Worm (Caenorhabditis elegans) whole organism, L1 larva: ENCODE measurements around the gene D1022.4.

ENCODE experiments used
- C04F5.9 ChIP-seq: sonication (generic microtip); optimal IDR thresholded peaks from 2 replicates; lab custom pipeline; 2016; ENCODE audit warnings: missing genetic modification characterization, missing compliant biosample characterization
- Y116A8C.19 ChIP-seq: sonication (generic microtip); optimal IDR thresholded peaks from 2 replicates; lab custom pipeline; 2016; ENCODE audit warnings: missing compliant biosample characterization, missing genetic modification characterization, borderline replicate concordance
- aha-1 ChIP-seq: fragments of 150-350 bp; optimal IDR thresholded peaks from 2 replicates; lab custom pipeline; 2014; ENCODE audit warnings: missing biosample characterization, missing genetic modification characterization
- aly-2 ChIP-seq: fragments of 150-350 bp; optimal IDR thresholded peaks from 2 replicates; lab custom pipeline; 2014; ENCODE audit warnings: missing biosample characterization, missing genetic modification characterization
- ceh-63 ChIP-seq: fragments of 200-800 bp; sonication (Bioruptor generic); optimal IDR thresholded peaks from 2 replicates; lab custom pipeline; 2018; ENCODE audit warnings: mild to moderate bottlenecking, missing genetic modification characterization, missing compliant biosample characterization
- ceh-8 ChIP-seq: fragments of 200-800 bp; sonication (Bioruptor generic); optimal IDR thresholded peaks from 2 replicates; lab custom pipeline; 2018; ENCODE audit warnings: mild to moderate bottlenecking, missing genetic modification characterization, moderate library complexity, missing compliant biosample characterization
- ceh-82 ChIP-seq, 3 experiments: fragments of 150-350 bp in 1 of 3; sonication (generic microtip) in 2 of 3; optimal IDR thresholded peaks; 2 replicates each; lab custom pipeline; 2014 to 2017; ENCODE audit warnings: missing biosample characterization in 3 of 3, missing genetic modification characterization in 3 of 3
- ceh-88 ChIP-seq: fragments of 200-800 bp; sonication (Bioruptor generic); IDR thresholded peaks from 2 replicates; pipeline ENCODE4 v1.3.6; 2022; ENCODE audit warnings: missing genetic modification characterization, missing compliant biosample characterization
- ces-1 ChIP-seq: fragments of 150-350 bp; optimal IDR thresholded peaks from 2 replicates; lab custom pipeline; 2014; ENCODE audit warnings: missing biosample characterization, missing genetic modification reagents, missing genetic modification characterization
- dpl-1 ChIP-seq, 3 experiments: fragments of 150-350 bp in 2 of 3; sonication (generic microtip) in 1 of 3; optimal IDR thresholded peaks; 2 replicates each; lab custom pipeline; 2014 to 2017; ENCODE audit warnings: missing biosample characterization in 3 of 3, missing genetic modification characterization in 3 of 3, missing genetic modification reagents in 3 of 3
- efl-1 ChIP-seq, 4 experiments: fragments of 150-350 bp; optimal IDR thresholded peaks in 3 of 4; peaks in 1 of 4; 1 replicate in 1 of 4; 2 replicates in 3 of 4; lab custom pipeline; 2014; ENCODE audit warnings: missing biosample characterization in 2 of 4, missing genetic modification characterization in 2 of 4, missing genetic modification reagents in 2 of 4
- efl-3 ChIP-seq: fragments of 200-800 bp; sonication (Bioruptor generic); optimal IDR thresholded peaks from 2 replicates; lab custom pipeline; 2018; ENCODE audit warnings: mild to moderate bottlenecking, missing genetic modification characterization, missing compliant biosample characterization
- elt-2 ChIP-seq: sonication (generic microtip); optimal IDR thresholded peaks from 2 replicates; lab custom pipeline; 2016; ENCODE audit warnings: missing genetic modification characterization, mild to moderate bottlenecking, inconsistent platforms, missing compliant biosample characterization, missing genetic modification reagents
- elt-3 ChIP-seq, 6 experiments: fragments of 150-350 bp in 1 of 6; sonication (generic microtip); optimal IDR thresholded peaks; 2 replicates each; lab custom pipeline; 2017 to 2018; ENCODE audit warnings: missing biosample characterization in 6 of 6, missing genetic modification characterization in 6 of 6, inconsistent platforms in 1 of 6
- fkh-10 ChIP-seq: sonication (generic microtip); optimal IDR thresholded peaks from 2 replicates; lab custom pipeline; 2017; ENCODE audit warnings: missing biosample characterization, missing genetic modification reagents, missing genetic modification characterization
- fkh-8 ChIP-seq: sonication (generic microtip); optimal IDR thresholded peaks from 2 replicates; lab custom pipeline; 2016; ENCODE audit warnings: mild to moderate bottlenecking, missing genetic modification characterization, missing compliant biosample characterization
- isw-1 ChIP-seq: fragments of 200-800 bp; sonication (Bioruptor generic); IDR thresholded peaks from 2 replicates; pipeline ENCODE4 v1.3.6; 2022; ENCODE audit warnings: missing genetic modification characterization, missing compliant biosample characterization
- lin-13 ChIP-seq: fragments of 150-350 bp; optimal IDR thresholded peaks from 2 replicates; lab custom pipeline; 2014; ENCODE audit warnings: missing biosample characterization, missing genetic modification reagents, missing genetic modification characterization
- lin-14 ChIP-seq: fragments of 200-800 bp; sonication (Bioruptor generic); optimal IDR thresholded peaks from 2 replicates; lab custom pipeline; 2018; ENCODE audit warnings: mild to moderate bottlenecking, missing genetic modification characterization, moderate library complexity, missing compliant biosample characterization
- lin-39 ChIP-seq: fragments of 150-350 bp; optimal IDR thresholded peaks from 2 replicates; lab custom pipeline; 2014; ENCODE audit warnings: missing biosample characterization, missing genetic modification reagents, missing genetic modification characterization
- mab-9 ChIP-seq: fragments of 200-800 bp; sonication (Bioruptor generic); IDR thresholded peaks from 2 replicates; pipeline ENCODE4 v1.3.6; 2022; ENCODE audit warnings: missing genetic modification reagents, missing genetic modification characterization, missing compliant biosample characterization
- nhr-11 ChIP-seq: fragments of 150-350 bp; optimal IDR thresholded peaks from 2 replicates; lab custom pipeline; 2014; ENCODE audit warnings: missing biosample characterization, missing genetic modification characterization
- nhr-12 ChIP-seq: sonication (generic microtip); optimal IDR thresholded peaks from 2 replicates; lab custom pipeline; 2017; ENCODE audit warnings: missing biosample characterization, missing genetic modification characterization
- nhr-71 ChIP-seq: sonication (generic microtip); optimal IDR thresholded peaks from 2 replicates; lab custom pipeline; 2016; ENCODE audit warnings: mild to moderate bottlenecking, missing genetic modification characterization, moderate library complexity, missing compliant biosample characterization
- nhr-77 ChIP-seq: fragments of 150-350 bp; optimal IDR thresholded peaks from 2 replicates; lab custom pipeline; 2014; ENCODE audit warnings: missing biosample characterization, missing genetic modification characterization
- nhr-85 ChIP-seq: sonication (generic microtip); peaks from one replicate; lab custom pipeline; 2016; ENCODE audit warnings: missing genetic modification characterization, inconsistent platforms, missing compliant biosample characterization
- skn-1 ChIP-seq: fragments of 150-350 bp; optimal IDR thresholded peaks from 2 replicates; lab custom pipeline; 2014; ENCODE audit warnings: missing biosample characterization, missing genetic modification characterization
- sptf-1 ChIP-seq: fragments of 150-350 bp; optimal IDR thresholded peaks from 2 replicates; lab custom pipeline; 2014; ENCODE audit warnings: missing biosample characterization, missing genetic modification characterization
- xbp-1 ChIP-seq: sonication (generic microtip); optimal IDR thresholded peaks from 2 replicates; lab custom pipeline; 2016; ENCODE audit warnings: missing genetic modification characterization, missing compliant biosample characterization
- zip-4 ChIP-seq: fragments of 200-800 bp; sonication (Bioruptor generic); optimal IDR thresholded peaks from 2 replicates; lab custom pipeline; 2018; ENCODE audit warnings: mild to moderate bottlenecking, missing genetic modification characterization, moderate library complexity, missing compliant biosample characterization
- ztf-4 ChIP-seq: fragments of 150-350 bp; optimal IDR thresholded peaks from 2 replicates; lab custom pipeline; 2014; ENCODE audit warnings: missing biosample characterization, missing genetic modification characterization

The D1022.4 gene

ce11 chrII:7478487-7479234, 21.6 kb upstream of the D1022.4 start, which contains the start of the genes aka-1 and ubc-6 (continued):
- TF ChIP-seq xbp-1 (tag; lab: Kevin White, UChicago) = peak; percentile 81
- TF ChIP-seq ztf-4 (tag; lab: Kevin White, UChicago) = peak; percentile 8
- peak; percentile 74 to 76 for TF ChIP-seq efl-1 (optimal IDR thresholded peaks at IDR 0.05; lab: Kevin White, UChicago)
- TF ChIP-seq efl-1 (GFP tag; optimal IDR thresholded peaks at IDR 0.05 in 1 of 2; lab: Kevin White, UChicago) = peak; percentile 67 to 96

ce11 chrII:7469318-7469717, 12.2 kb upstream of the D1022.4 start:
- peak; percentile 47 for TF ChIP-seq lin-14 (GFP tag; lab: Kevin White, UChicago)
- no peak for TF ChIP-seq nhr-11 (tag; lab: Kevin White, UChicago)
- TF ChIP-seq fkh-10 = peak; percentile 96
- peak; percentile 40 for TF ChIP-seq ces-1 (GFP tag; lab: Kevin White, UChicago)
- TF ChIP-seq efl-1 (optimal IDR thresholded peaks at IDR 0.05; lab: Kevin White, UChicago) = no peak
- TF ChIP-seq efl-1 (GFP tag; optimal IDR thresholded peaks at IDR 0.05 in 1 of 2; lab: Kevin White, UChicago) = peak in 1 of 2 experiments; percentile 22

- TF ChIP-seq zip-4 (GFP tag; lab: Kevin White, UChicago) (no peak), ceh-8 (GFP tag; lab: Kevin White, UChicago) (no peak), ztf-4 (tag; lab: Kevin White, UChicago) (no peak), efl-3 (GFP tag; lab: Kevin White, UChicago) (no peak), nhr-71 (tag; lab: Kevin White, UChicago) (no peak), ceh-88 (no peak), nhr-77 (tag; lab: Kevin White, UChicago) (no peak), aly-2 (tag; lab: Kevin White, UChicago) (no peak)
These were observed 8.4 kb upstream of the D1022.4 start, which contains the start of gene sro-1 for ce11 chrII:7465519-7465918. TSS of gene sro-1 (minus strand) at chrII:7465619.

- TF ChIP-seq ceh-63 (GFP tag; lab: Kevin White, UChicago) (no peak), lin-39 (tag; lab: Kevin White, UChicago) (no peak), sptf-1 (tag; lab: Kevin White, UChicago) (no peak), C04F5.9 (tag; lab: Kevin White, UChicago) (no peak), isw-1 (GFP tag; lab: Robert Waterston, UW) (no peak), lin-13 (GFP tag; lab: Kevin White, UChicago) (no peak), ceh-82 (tag; optimal IDR thresholded peaks at IDR 0.05; lab: Kevin White, UChicago) (no peak), aha-1 (no peak), Y116A8C.19 (tag; lab: Kevin White, UChicago) (no peak), elt-2 (tag; lab: Kevin White, UChicago) (no peak), mab-9 (GFP tag; lab: Robert Waterston, UW) (no peak), dpl-1 (GFP tag; optimal IDR thresholded peaks at IDR 0.05; lab: Kevin White, UChicago) (no peak), efl-3 (GFP tag; lab: Kevin White, UChicago) (no peak), ceh-8 (GFP tag; lab: Kevin White, UChicago) (no peak), nhr-12 (no peak), elt-3 (tag; optimal IDR thresholded peaks at IDR 0.05; lab: Kevin White, UChicago) (no peak)
- TF ChIP-seq, all 84 proteins: peak for 0
These were observed 2.1 kb upstream of the D1022.4 start, which contains the start of gene D1022.2 for ce11 chrII:7459205-7459604. TSS of gene D1022.2 (plus strand) at chrII:7459505.

- no peak for TF ChIP-seq fkh-8 (tag; lab: Kevin White, UChicago)
- TF ChIP-seq skn-1 = no peak
- TF ChIP-seq nhr-85 (tag; lab: Kevin White, UChicago) = peak; percentile 0
- TF ChIP-seq, all 84 proteins: peak for 1
These were observed 1.6 kb upstream of the D1022.4 start, which contains the start of gene D1022.5 for ce11 chrII:7458706-7459105. TSS of gene D1022.5 (minus strand) at chrII:7458806.
